Fruit fly (Drosophila melanogaster) whole organism, embryonic: ENCODE results near the gene CG9643.

Experiments
- Ada2b ChIP-seq: fragments of 200-800 bp; sonication (Bioruptor generic); IDR thresholded peaks from 2 replicates; pipeline ENCODE4 v1.3.6; 2022; ENCODE audit warnings: missing biosample characterization, missing genetic modification characterization
- Adf1 ChIP-seq: fragments of 200-800 bp; sonication (Bioruptor generic); IDR thresholded peaks from 2 replicates; pipeline ENCODE4 v1.3.6; 2022; ENCODE audit warnings: missing biosample characterization, missing genetic modification characterization
- Aef1 ChIP-seq: fragments of 200-800 bp; sonication (Bioruptor generic); IDR thresholded peaks from 3 replicates; pipeline ENCODE4 v1.3.6; 2022; ENCODE audit warnings: missing biosample characterization, missing genetic modification characterization
- CG11696 ChIP-seq: fragments of 200-800 bp; sonication (Bioruptor generic); IDR thresholded peaks from 2 replicates; pipeline ENCODE4 v1.3.6; 2022; ENCODE audit warnings: missing biosample characterization, missing genetic modification characterization
- CG12219 ChIP-seq: fragments of 200-800 bp; sonication (Bioruptor generic); optimal IDR thresholded peaks from 3 replicates; lab custom pipeline; 2018; ENCODE audit warnings: missing biosample characterization, mild to moderate bottlenecking, missing genetic modification characterization
- CG12744 ChIP-seq: fragments of 200-800 bp; sonication (Bioruptor generic); optimal IDR thresholded peaks from 2 replicates; lab custom pipeline; 2016; ENCODE audit warnings: missing biosample characterization, missing genetic modification characterization
- CG14014 ChIP-seq: fragments of 200-800 bp; sonication (Bioruptor generic); IDR thresholded peaks from 2 replicates; pipeline ENCODE4 v1.3.6; 2022; ENCODE audit warnings: missing biosample characterization, missing genetic modification characterization
- CG17361 ChIP-seq: fragments of 200-800 bp; sonication (Bioruptor generic); IDR thresholded peaks from 3 replicates; pipeline ENCODE4 v1.3.6; 2022; ENCODE audit warnings: missing biosample characterization, missing genetic modification characterization
- CG31224 ChIP-seq: fragments of 200-800 bp; sonication (Bioruptor generic); IDR thresholded peaks from 2 replicates; pipeline ENCODE4 v1.3.6; 2022; ENCODE audit warnings: missing biosample characterization, missing genetic modification characterization
- CG31441 ChIP-seq: fragments of 200-800 bp; sonication (Bioruptor generic); IDR thresholded peaks from 2 replicates; pipeline ENCODE4 v1.3.6; 2022; ENCODE audit warnings: missing biosample characterization, missing genetic modification characterization
- CG32772 ChIP-seq: fragments of 200-800 bp; sonication (Bioruptor generic); IDR thresholded peaks from 2 replicates; pipeline ENCODE4 v1.3.6; 2022; ENCODE audit warnings: missing biosample characterization, missing genetic modification characterization
- CG4820 ChIP-seq: fragments of 200-800 bp; sonication (Bioruptor generic); optimal IDR thresholded peaks from 3 replicates; lab custom pipeline; 2016; ENCODE audit warnings: missing biosample characterization, missing genetic modification characterization
- CG6175 ChIP-seq: fragments of 200-800 bp; sonication (Bioruptor generic); IDR thresholded peaks from 3 replicates; pipeline ENCODE4 v1.3.6; 2022; ENCODE audit warnings: missing biosample characterization, missing genetic modification characterization
- CG6254 ChIP-seq: fragments of 200-800 bp; sonication (Bioruptor generic); optimal IDR thresholded peaks from 3 replicates; lab custom pipeline; 2017; ENCODE audit warnings: mild to moderate bottlenecking, missing biosample characterization, missing genetic modification reagents, missing genetic modification characterization
- CG9437 ChIP-seq: fragments of 200-800 bp; sonication (Bioruptor generic); optimal IDR thresholded peaks from 2 replicates; lab custom pipeline; 2018; ENCODE audit warnings: missing biosample characterization, mild to moderate bottlenecking, missing genetic modification characterization
- CG9727 ChIP-seq: fragments of 200-800 bp; sonication (Bioruptor generic); optimal IDR thresholded peaks from 3 replicates; lab custom pipeline; 2017; ENCODE audit warnings: missing biosample characterization, mild to moderate bottlenecking, missing genetic modification characterization
- Dip2 ChIP-seq: fragments of 200-800 bp; sonication (Bioruptor generic); IDR thresholded peaks from 2 replicates; pipeline ENCODE4 v1.3.6; 2022; ENCODE audit warnings: missing biosample characterization, missing genetic modification characterization
- Drgx ChIP-seq: fragments of 200-800 bp; sonication (Bioruptor generic); IDR thresholded peaks from 2 replicates; pipeline ENCODE4 v1.3.6; 2022; ENCODE audit warnings: missing biosample characterization, missing genetic modification characterization
- ERR ChIP-seq: fragments of 200-800 bp; sonication (Bioruptor generic); optimal IDR thresholded peaks from 2 replicates; lab custom pipeline; 2016; ENCODE audit warnings: missing biosample characterization, missing genetic modification characterization
- Ets65A ChIP-seq: fragments of 200-800 bp; sonication (Bioruptor generic); peaks from one replicate; lab custom pipeline; 2016; ENCODE audit warnings: missing biosample characterization, missing genetic modification characterization
- Ets97D ChIP-seq: fragments of 200-800 bp; sonication (Bioruptor generic); optimal IDR thresholded peaks from 3 replicates; lab custom pipeline; 2016; ENCODE audit warnings: missing biosample characterization, missing genetic modification characterization
- Fer2 ChIP-seq: fragments of 200-800 bp; sonication (Bioruptor generic); optimal IDR thresholded peaks from 2 replicates; lab custom pipeline; 2018; ENCODE audit warnings: missing biosample characterization, mild to moderate bottlenecking, missing genetic modification characterization, moderate library complexity
- Jarid2 ChIP-seq: fragments of 200-800 bp; sonication (Bioruptor generic); optimal IDR thresholded peaks from 3 replicates; lab custom pipeline; 2017; ENCODE audit warnings: mild to moderate bottlenecking, missing biosample characterization, missing genetic modification reagents, missing genetic modification characterization
- Lpt ChIP-seq: fragments of >200 bp; optimal IDR thresholded peaks from 2 replicates; lab custom pipeline; 2018; ENCODE audit warnings: missing biosample characterization, missing genetic modification characterization
- MTF-1 ChIP-seq: fragments of 200-800 bp; sonication (Bioruptor generic); optimal IDR thresholded peaks from 2 replicates; lab custom pipeline; 2018; ENCODE audit warnings: missing biosample characterization, mild to moderate bottlenecking, missing genetic modification characterization, borderline replicate concordance
- NC2α ChIP-seq: fragments of 200-800 bp; sonication (Bioruptor generic); optimal IDR thresholded peaks from 2 replicates; lab custom pipeline; 2016; ENCODE audit warnings: missing biosample characterization, missing genetic modification characterization
- NC2β ChIP-seq: fragments of 200-800 bp; sonication (Bioruptor generic); optimal IDR thresholded peaks from 2 replicates; lab custom pipeline; 2016; ENCODE audit warnings: missing biosample characterization, missing genetic modification characterization
- PHDP ChIP-seq: fragments of 200-800 bp; sonication (Bioruptor generic); optimal IDR thresholded peaks from 3 replicates; lab custom pipeline; 2018; ENCODE audit warnings: missing biosample characterization, mild to moderate bottlenecking, missing genetic modification characterization, moderate library complexity
- Poxn ChIP-seq: fragments of 200-800 bp; sonication (Bioruptor generic); IDR thresholded peaks from 2 replicates; pipeline ENCODE4 v1.3.6; 2022; ENCODE audit warnings: missing biosample characterization, missing genetic modification characterization
- Tbp ChIP-seq: fragments of >200 bp; optimal IDR thresholded peaks from 2 replicates; lab custom pipeline; 2018; ENCODE audit warnings: missing biosample characterization, missing genetic modification characterization
- aop ChIP-seq: fragments of 200-800 bp; sonication (Bioruptor generic); IDR thresholded peaks from 2 replicates; pipeline ENCODE4 v1.3.6; 2022; ENCODE audit warnings: missing biosample characterization, missing genetic modification characterization
- cad ChIP-seq: fragments of >200 bp; optimal IDR thresholded peaks from 2 replicates; lab custom pipeline; 2017; ENCODE audit warnings: missing biosample characterization, missing genetic modification characterization
- chn ChIP-seq: fragments of 200-800 bp; sonication (Bioruptor generic); optimal IDR thresholded peaks from 2 replicates; lab custom pipeline; 2016; ENCODE audit warnings: missing biosample characterization, missing genetic modification characterization
- dan ChIP-seq: fragments of 200-800 bp; sonication (Bioruptor generic); IDR thresholded peaks from 2 replicates; pipeline ENCODE4 v1.3.6; 2022; ENCODE audit warnings: missing biosample characterization, missing genetic modification characterization
- dati ChIP-seq: fragments of 200-800 bp; sonication (Bioruptor generic); IDR thresholded peaks from 2 replicates; pipeline ENCODE4 v1.3.6; 2022; ENCODE audit warnings: missing biosample characterization, missing genetic modification characterization
- eyg ChIP-seq: fragments of 200-800 bp; sonication (Bioruptor generic); optimal IDR thresholded peaks from 3 replicates; lab custom pipeline; 2016; ENCODE audit warnings: missing biosample characterization, missing genetic modification characterization
- gsb ChIP-seq: fragments of 200-800 bp; sonication (Bioruptor generic); IDR thresholded peaks from 2 replicates; pipeline ENCODE4 v1.3.6; 2022; ENCODE audit warnings: missing biosample characterization, missing genetic modification characterization
- jing ChIP-seq: fragments of 200-800 bp; sonication (Bioruptor generic); optimal IDR thresholded peaks from 2 replicates; lab custom pipeline; 2018; ENCODE audit warnings: missing biosample characterization, mild to moderate bottlenecking, missing genetic modification characterization
- jumu ChIP-seq: fragments of 200-800 bp; sonication (Bioruptor generic); optimal IDR thresholded peaks from 3 replicates; lab custom pipeline; 2016; ENCODE audit warnings: missing biosample characterization, missing genetic modification characterization
- lbe ChIP-seq: fragments of 200-800 bp; sonication (Bioruptor generic); optimal IDR thresholded peaks from 2 replicates; lab custom pipeline; 2016; ENCODE audit warnings: missing biosample characterization, mild to moderate bottlenecking, missing genetic modification characterization
- lmd ChIP-seq: fragments of 200-800 bp; sonication (Bioruptor generic); IDR thresholded peaks from 2 replicates; pipeline ENCODE4 v1.3.6; 2022; ENCODE audit warnings: missing biosample characterization, missing genetic modification characterization
- lola ChIP-seq, 3 experiments: fragments of >200 bp in 2 of 3; fragments of 200-800 bp in 1 of 3; sonication (Bioruptor generic) in 1 of 3; optimal IDR thresholded peaks; 2 replicates each; lab custom pipeline; 2017 to 2019; ENCODE audit warnings: missing biosample characterization in 3 of 3, missing genetic modification characterization in 3 of 3, mild to moderate bottlenecking in 1 of 3, moderate library complexity in 1 of 3
- luna ChIP-seq: fragments of 200-800 bp; sonication (Bioruptor generic); optimal IDR thresholded peaks from 2 replicates; lab custom pipeline; 2016; ENCODE audit warnings: missing biosample characterization, missing genetic modification characterization
- maf-S ChIP-seq: fragments of 200-800 bp; sonication (Bioruptor generic); optimal IDR thresholded peaks from 2 replicates; lab custom pipeline; 2016; ENCODE audit warnings: missing biosample characterization, missing genetic modification characterization
- nau ChIP-seq: fragments of 200-800 bp; sonication (Bioruptor generic); optimal IDR thresholded peaks from 3 replicates; lab custom pipeline; 2017; ENCODE audit warnings: missing biosample characterization, mild to moderate bottlenecking, missing genetic modification characterization, missing genetic modification reagents
- odd ChIP-seq: fragments of 200-800 bp; sonication (Bioruptor generic); optimal IDR thresholded peaks from 2 replicates; lab custom pipeline; 2017; ENCODE audit warnings: missing biosample characterization, mild to moderate bottlenecking, missing genetic modification characterization
- org-1 ChIP-seq: fragments of 200-800 bp; sonication (Bioruptor generic); optimal IDR thresholded peaks from 2 replicates; lab custom pipeline; 2017; ENCODE audit warnings: missing biosample characterization, missing genetic modification characterization
- pfk ChIP-seq: fragments of 200-800 bp; sonication (Bioruptor generic); optimal IDR thresholded peaks from 2 replicates; lab custom pipeline; 2018; ENCODE audit warnings: missing biosample characterization, mild to moderate bottlenecking, missing genetic modification characterization, moderate library complexity
- row ChIP-seq: fragments of 200-800 bp; sonication (Bioruptor generic); IDR thresholded peaks from 3 replicates; pipeline ENCODE4 v1.3.6; 2022; ENCODE audit warnings: missing biosample characterization, missing genetic modification characterization
- schlank ChIP-seq: fragments of 200-800 bp; sonication (Bioruptor generic); optimal IDR thresholded peaks from 2 replicates; lab custom pipeline; 2018; ENCODE audit warnings: missing biosample characterization, mild to moderate bottlenecking, missing genetic modification characterization
- sisA ChIP-seq: fragments of 200-800 bp; sonication (Bioruptor generic); IDR thresholded peaks from 2 replicates; pipeline ENCODE4 v1.3.6; 2022; ENCODE audit warnings: missing biosample characterization, missing genetic modification characterization
- ssp ChIP-seq: fragments of 200-800 bp; sonication (Bioruptor generic); IDR thresholded peaks from 2 replicates; pipeline ENCODE4 v1.3.6; 2022; ENCODE audit warnings: missing biosample characterization, missing genetic modification characterization
- vnd ChIP-seq: fragments of 200-800 bp; sonication (Bioruptor generic); IDR thresholded peaks from 3 replicates; pipeline ENCODE4 v1.3.6; 2022; ENCODE audit warnings: missing biosample characterization, missing genetic modification characterization; ENCODE audit not compliant: partially characterized antibody
- wor ChIP-seq: fragments of 200-800 bp; sonication (Bioruptor generic); IDR thresholded peaks from 2 replicates; pipeline ENCODE4 v1.3.6; 2022; ENCODE audit warnings: missing biosample characterization, missing genetic modification characterization

CG9643 gene

DNA sequence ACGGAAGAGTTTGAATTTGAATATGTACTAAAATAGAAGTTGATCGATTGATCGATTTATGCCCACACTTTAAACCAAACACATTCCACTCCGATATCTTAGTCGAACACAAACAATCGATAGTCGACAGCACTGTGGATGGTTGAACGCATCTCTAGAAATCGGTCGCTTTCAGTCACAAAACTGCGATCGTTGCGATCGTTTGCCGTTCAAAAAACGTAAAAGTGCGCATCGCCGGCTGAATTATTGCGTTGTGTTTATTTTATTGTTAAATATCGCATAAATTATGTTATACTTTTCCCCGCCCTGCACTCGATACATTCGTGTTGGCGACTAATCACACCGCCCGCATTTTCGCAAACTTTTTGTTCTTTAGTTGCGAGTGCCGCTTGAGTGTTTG lies 20.0 kb upstream of the CG9643 start, which contains the start of gene Ccdc85 (continued):
- TF ChIP-seq Poxn (GFP tag; lab: Robert Waterston, UW) (no peak), Dip2 (no peak), MTF-1 (GFP tag; lab: Kevin White, UChicago) (no peak), gsb (GFP tag; lab: Robert Waterston, UW) (no peak), aop (no peak), dan (no peak), jumu (peak; percentile 18), CG9437 (GFP tag; lab: Kevin White, UChicago) (no peak), Fer2 (tag; lab: Kevin White, UChicago) (no peak), row (peak; percentile 21; the same call in 1 of the 3 replicates), CG6254 (GFP tag; lab: Kevin White, UChicago) (no peak), schlank (tag; lab: Kevin White, UChicago) (no peak), Lpt (GFP tag; lab: Kevin White, UChicago) (no peak), Ets97D (GFP tag; lab: Kevin White, UChicago) (peak; percentile 58), cad (GFP tag; lab: Kevin White, UChicago) (no peak), Drgx (GFP tag; lab: Robert Waterston, UW) (no peak), nau (GFP tag; lab: Kevin White, UChicago) (no peak), jing (GFP tag; lab: Kevin White, UChicago) (no peak), Ada2b (GFP tag; lab: Robert Waterston, UW) (no peak), eyg (GFP tag; lab: Kevin White, UChicago) (no peak), CG31224 (GFP tag; lab: Robert Waterston, UW) (no peak), Ets65A (GFP tag; lab: Kevin White, UChicago) (no peak), Aef1 (GFP tag; lab: Robert Waterston, UW) (no peak), ssp (GFP tag; lab: Robert Waterston, UW) (no peak), vnd (GFP tag; lab: Robert Waterston, UW) (peak; percentile 94), CG9727 (GFP tag; lab: Kevin White, UChicago) (no peak), CG11696 (GFP tag; lab: Robert Waterston, UW) (no peak), CG12744 (GFP tag; lab: Kevin White, UChicago) (no peak), Jarid2 (GFP tag; lab: Kevin White, UChicago) (peak; percentile 94), CG32772 (GFP tag; lab: Robert Waterston, UW) (no peak), chn (GFP tag; lab: Kevin White, UChicago) (no peak), dati (GFP tag; lab: Robert Waterston, UW) (no peak), ERR (GFP tag; lab: Kevin White, UChicago) (peak; percentile 15), wor (no peak), sisA (GFP tag; lab: Robert Waterston, UW) (no peak), Adf1 (no peak), CG12219 (no peak), maf-S (GFP tag; lab: Kevin White, UChicago) (no peak), lola (GFP tag; optimal IDR thresholded peaks at IDR 0.05; lab: Kevin White, UChicago) (no peak), lmd (GFP tag; lab: Robert Waterston, UW) (no peak), pfk (GFP tag; lab: Kevin White, UChicago) (no peak), CG4820 (GFP tag; lab: Kevin White, UChicago) (no peak), Tbp (GFP tag; lab: Kevin White, UChicago) (no peak), CG17361 (GFP tag; lab: Robert Waterston, UW) (no peak; the same call in 2 of the 3 replicates), NC2α (no peak), CG31441 (GFP tag; lab: Robert Waterston, UW) (no peak), luna (GFP tag; lab: Kevin White, UChicago) (no peak), CG6175 (no peak), lbe (GFP tag; lab: Kevin White, UChicago) (peak; percentile 12), odd (GFP tag; lab: Kevin White, UChicago) (no peak), CG14014 (GFP tag; lab: Robert Waterston, UW) (no peak), org-1 (GFP tag; lab: Kevin White, UChicago) (no peak), NC2β (GFP tag; lab: Kevin White, UChicago) (peak; percentile 26), PHDP (peak; percentile 35)
